Fruit fly (Drosophila melanogaster) whole organism, embryonic: ENCODE data around the gene Ero1L.
A peak's percentile ranks its signal among the peaks of the same experiment; 100 is the strongest.

Source experiments
- CG15073 ChIP-seq: fragments of 200-800 bp; sonication (Bioruptor generic); optimal IDR thresholded peaks from 2 replicates; lab custom pipeline; 2016; ENCODE audit warnings: missing biosample characterization, missing genetic modification characterization
- CG5180 ChIP-seq: fragments of 200-800 bp; sonication (Bioruptor generic); optimal IDR thresholded peaks from 3 replicates; lab custom pipeline; 2017; ENCODE audit warnings: missing biosample characterization, missing genetic modification characterization, mild to moderate bottlenecking, moderate library complexity, missing genetic modification reagents
- CG7357 ChIP-seq: fragments of 200-800 bp; sonication (Bioruptor generic); IDR thresholded peaks from 3 replicates; pipeline ENCODE4 v1.3.6; 2022; ENCODE audit warnings: missing biosample characterization, missing genetic modification characterization
- CTCF ChIP-seq: fragments of 200-800 bp; sonication (Bioruptor generic); optimal IDR thresholded peaks from 2 replicates; lab custom pipeline; 2017; ENCODE audit warnings: missing biosample characterization, mild to moderate bottlenecking, missing genetic modification characterization, moderate library complexity
- HLH4C ChIP-seq: fragments of 200-800 bp; sonication (Bioruptor generic); IDR thresholded peaks from 3 replicates; pipeline ENCODE4 v1.3.6; 2022; ENCODE audit warnings: missing biosample characterization, missing genetic modification characterization; ENCODE audit not compliant: partially characterized antibody
- Hr78 ChIP-seq, 2 experiments: fragments of 200-800 bp in 1 of 2; fragments of >200 bp in 1 of 2; sonication (Bioruptor generic) in 1 of 2; optimal IDR thresholded peaks; 2 replicates each; lab custom pipeline; 2017 to 2019; ENCODE audit warnings: missing biosample characterization in 2 of 2, missing genetic modification characterization in 2 of 2, mild to moderate bottlenecking in 1 of 2, moderate library complexity in 1 of 2
- Neu2 ChIP-seq: fragments of 200-800 bp; sonication (Bioruptor generic); optimal IDR thresholded peaks from 3 replicates; lab custom pipeline; 2016; ENCODE audit warnings: missing biosample characterization, missing genetic modification characterization, borderline replicate concordance
- Six4 ChIP-seq: fragments of 200-800 bp; sonication (Bioruptor generic); optimal IDR thresholded peaks from 2 replicates; lab custom pipeline; 2016; ENCODE audit warnings: missing biosample characterization, missing genetic modification characterization
- Trl ChIP-seq, 3 experiments: fragments of >200 bp in 2 of 3; fragments of 200-800 bp in 1 of 3; sonication (Bioruptor generic) in 1 of 3; optimal IDR thresholded peaks; 2 replicates in 1 of 3; 3 replicates in 2 of 3; lab custom pipeline; 2016 to 2017; ENCODE audit warnings: missing biosample characterization in 1 of 3, missing genetic modification characterization in 1 of 3
- dpn ChIP-seq, 2 experiments: fragments of 200-800 bp; sonication (Bioruptor generic); optimal IDR thresholded peaks; 3 replicates each; lab custom pipeline; 2016; ENCODE audit warnings: missing biosample characterization in 2 of 2, missing genetic modification characterization in 2 of 2
- hbn ChIP-seq: fragments of 200-800 bp; sonication (Bioruptor generic); IDR thresholded peaks from 2 replicates; pipeline ENCODE4 v1.3.6; 2022; ENCODE audit warnings: missing biosample characterization, missing genetic modification characterization; ENCODE audit not compliant: partially characterized antibody
- lilli ChIP-seq: fragments of 200-800 bp; sonication (Bioruptor generic); optimal IDR thresholded peaks from 3 replicates; lab custom pipeline; 2016; ENCODE audit warnings: missing biosample characterization, missing genetic modification characterization
- tap ChIP-seq: fragments of 200-800 bp; optimal IDR thresholded peaks from 3 replicates; lab custom pipeline; 2019; ENCODE audit warnings: missing biosample characterization, mild to moderate bottlenecking, missing genetic modification characterization, moderate library complexity

DNA sequence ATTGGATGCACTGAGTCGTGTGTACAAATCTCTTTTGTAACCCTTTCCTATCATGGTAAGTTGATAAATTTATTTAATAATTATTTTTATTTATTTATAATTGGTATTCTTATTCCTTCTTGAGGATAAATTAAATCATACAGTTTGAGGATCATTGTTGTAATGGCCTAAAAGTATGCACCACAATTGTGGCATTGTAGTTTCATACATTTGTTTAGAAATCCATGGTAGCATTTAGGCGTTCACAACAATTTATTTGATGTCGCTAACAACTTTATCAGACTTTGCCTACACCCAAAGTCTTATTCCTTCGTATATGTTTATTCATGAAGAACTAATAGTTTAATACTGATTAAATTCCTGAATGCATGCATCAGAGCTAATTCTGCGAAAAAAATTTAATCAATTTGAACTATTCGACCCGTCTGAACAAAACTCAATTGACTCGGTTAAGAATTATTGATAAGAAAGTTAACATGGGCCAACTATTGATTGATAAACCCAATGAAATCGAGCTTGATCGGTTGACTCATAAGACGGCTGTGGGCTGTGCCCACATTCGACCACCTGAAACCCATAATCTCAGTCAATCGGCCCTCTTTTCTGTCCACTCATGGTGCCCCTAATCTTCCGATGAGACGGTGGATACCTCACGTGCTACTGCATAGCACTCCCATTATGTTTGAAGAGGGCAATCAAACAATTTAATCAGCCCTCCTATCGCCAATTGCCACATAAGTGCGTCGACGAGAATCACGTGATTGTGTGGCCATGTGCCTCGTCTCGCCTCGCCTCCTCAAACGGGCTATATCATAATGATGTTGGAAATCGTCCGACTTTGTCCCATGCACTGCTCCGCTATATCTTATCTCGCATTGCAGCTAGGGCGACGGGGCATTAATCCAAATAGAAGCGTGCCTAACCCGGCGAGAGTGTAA, 49.4 kb downstream of the Ero1L start:
- TF ChIP-seq tap: no peak
- TF ChIP-seq lilli (GFP tag; lab: Kevin White, UChicago): no peak
- peak in 1 of 2 experiments; percentile 95 for TF ChIP-seq Hr78 (GFP tag; optimal IDR thresholded peaks at IDR 0.05; lab: Kevin White, UChicago)
- no peak for TF ChIP-seq Neu2 (GFP tag; lab: Kevin White, UChicago)
- TF ChIP-seq HLH4C (GFP tag; lab: Robert Waterston, UW): no peak
- TF ChIP-seq Trl (optimal IDR thresholded peaks at IDR 0.05; lab: Kevin White, UChicago): no peak
- TF ChIP-seq Trl (GFP tag; optimal IDR thresholded peaks at IDR 0.05; lab: Kevin White, UChicago): no peak
- TF ChIP-seq CG7357 (GFP tag; lab: Robert Waterston, UW): no peak
- no peak for TF ChIP-seq hbn (GFP tag; lab: Robert Waterston, UW)
- no peak for TF ChIP-seq dpn (GFP tag; optimal IDR thresholded peaks at IDR 0.05; lab: Kevin White, UChicago)
- no peak for TF ChIP-seq Six4 (GFP tag; lab: Kevin White, UChicago)
- peak; percentile 42 for TF ChIP-seq CG5180 (GFP tag; lab: Kevin White, UChicago)
- no peak for TF ChIP-seq CTCF (GFP tag; lab: Kevin White, UChicago)
- TF ChIP-seq CG15073 (GFP tag; lab: Kevin White, UChicago): no peak
